Worm (Caenorhabditis elegans) whole organism, late embryonic: Measurements from ENCODE around the gene ZC132.3.
"Not testable (repeated sequence)": the region's sequence is repeated elsewhere in the genome, so short reads cannot be mapped to it uniquely, and the experiment has no call there.

ENCODE experiments used
- C08G9.2 ChIP-seq: sonication (generic microtip); optimal IDR thresholded peaks from 2 replicates; lab custom pipeline; 2016; ENCODE audit warnings: mild to moderate bottlenecking, missing genetic modification characterization, moderate library complexity, missing compliant biosample characterization
- ceh-22 ChIP-seq: sonication (generic microtip); optimal IDR thresholded peaks from 2 replicates; lab custom pipeline; 2017; ENCODE audit warnings: missing biosample characterization, missing genetic modification characterization
- sox-2 ChIP-seq: fragments of 200-800 bp; sonication (Bioruptor generic); IDR thresholded peaks from 2 replicates; pipeline ENCODE4 v1.3.6; 2022; ENCODE audit warnings: missing genetic modification reagents, missing genetic modification characterization, missing compliant biosample characterization
- unc-55 ChIP-seq: sonication (generic microtip); optimal IDR thresholded peaks from 2 replicates; lab custom pipeline; 2017; ENCODE audit warnings: missing biosample characterization, missing genetic modification reagents, missing genetic modification characterization

ce11 chrV:4290093-4290492, 9.5 kb downstream of the ZC132.3 start, which contains the start of gene srh-193:
- not testable (repeated sequence) for TF ChIP-seq C08G9.2 (tag; lab: Kevin White, UChicago); unc-55 (GFP tag; lab: Kevin White, UChicago); ceh-22 (tag; lab: Kevin White, UChicago); sox-2 (GFP tag; lab: Robert Waterston, UW)
